In the genomic region with DNA sequence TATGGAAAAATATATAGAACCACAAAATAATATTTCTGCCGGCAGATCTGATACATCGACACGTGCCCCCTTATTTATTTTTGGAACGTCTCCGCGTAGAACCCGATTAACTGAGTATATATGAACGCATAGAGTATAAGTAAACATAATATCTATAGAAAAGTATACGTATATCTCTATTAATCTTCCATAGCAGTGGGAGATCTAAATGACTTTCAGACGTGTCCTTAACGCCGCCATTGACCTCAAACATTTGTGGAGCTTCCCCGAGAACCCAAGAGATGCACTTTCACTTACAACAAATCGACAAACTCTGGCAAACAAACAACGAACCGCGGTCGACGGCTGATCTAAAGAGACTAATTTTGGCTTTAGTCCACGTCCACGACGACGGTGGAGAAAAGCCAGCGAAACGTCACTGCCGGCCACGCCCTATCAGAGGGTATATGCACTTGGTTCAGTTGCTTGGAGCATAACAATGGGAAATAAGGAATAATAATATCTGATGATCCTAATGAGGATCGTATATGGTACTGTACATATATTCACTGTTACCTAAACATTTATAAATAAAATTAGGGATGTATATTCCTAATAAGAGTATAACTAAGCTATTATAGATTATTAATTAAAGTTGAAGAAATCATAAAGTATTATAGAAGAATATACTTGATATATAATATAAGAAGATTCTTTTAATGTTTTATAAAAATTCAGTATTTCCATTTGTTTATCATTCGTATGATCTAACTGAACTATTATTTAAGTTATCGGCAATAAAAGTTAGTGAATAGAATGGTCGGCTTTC, we compare ENCODE assay signal across 2 fruit fly cellular contexts.
TF ChIP-seq lines count a peak whose summit lies in the region.

A gene (minus strand): TSS at position 364 of the 808 bp plus-strand sequence.

TF ChIP-seq in whole organism, embryonic, 481 proteins besides CTCF, POLR2A, EP300 and RAD21 (continued from another document and continues in another):
- peak; percentile 71 for TF ChIP-seq Oli (tag; optimal IDR thresholded peaks at IDR 0.05; lab: Kevin White, UChicago)
- TF ChIP-seq pfk (GFP tag; optimal IDR thresholded peaks at IDR 0.05; lab: Kevin White, UChicago), result no peak
- no peak for TF ChIP-seq slou (GFP tag; optimal IDR thresholded peaks at IDR 0.05; lab: Kevin White, UChicago)
- no peak for TF ChIP-seq CG6654 (GFP tag; optimal IDR thresholded peaks at IDR 0.05; lab: Kevin White, UChicago)
- TF ChIP-seq CG17912 (GFP tag; optimal IDR thresholded peaks at IDR 0.05; lab: Kevin White, UChicago), result peak; percentile 41
- TF ChIP-seq CG10209 (GFP tag; optimal IDR thresholded peaks at IDR 0.05; lab: Kevin White, UChicago), result peak; percentile 63
- TF ChIP-seq CG17328 (GFP tag; IDR thresholded peaks at IDR 0.05; lab: Robert Waterston, UW), result 0 out of 2 replicates have a peak, but pooled peaks have one; percentile 13
- 0 out of 2 replicates have a peak, but pooled peaks have one; percentile 29 for TF ChIP-seq HLH3B (GFP tag; IDR thresholded peaks at IDR 0.05; lab: Robert Waterston, UW)
- no peak for TF ChIP-seq hb (GFP tag; IDR thresholded peaks at IDR 0.05; lab: Robert Waterston, UW; ENCODE audit: partially characterized antibody)
- no peak for TF ChIP-seq ash1 (GFP tag; optimal IDR thresholded peaks at IDR 0.05; lab: Kevin White, UChicago)
- no peak for TF ChIP-seq CG7987 (GFP tag; optimal IDR thresholded peaks at IDR 0.05; lab: Kevin White, UChicago)
- TF ChIP-seq MBD-R2 (GFP tag; IDR thresholded peaks at IDR 0.05; lab: Robert Waterston, UW), result no peak; the same call in 1 of the 2 replicates
- peak; percentile 45 for TF ChIP-seq lab (GFP tag; optimal IDR thresholded peaks at IDR 0.05; lab: Kevin White, UChicago)
- no peak for TF ChIP-seq CG34224 (GFP tag; IDR thresholded peaks at IDR 0.05; lab: Robert Waterston, UW; ENCODE audit: partially characterized antibody)
- TF ChIP-seq CG9609 (GFP tag; optimal IDR thresholded peaks at IDR 0.05; lab: Kevin White, UChicago), result no peak
- TF ChIP-seq CG12744 (GFP tag; optimal IDR thresholded peaks at IDR 0.05; lab: Kevin White, UChicago), result no peak
- TF ChIP-seq CG32772 (GFP tag; IDR thresholded peaks at IDR 0.05; lab: Robert Waterston, UW), result 0 out of 2 replicates have a peak, but pooled peaks have one; percentile 22
- TF ChIP-seq CG3407 (GFP tag; optimal IDR thresholded peaks at IDR 0.05; lab: Kevin White, UChicago), result peak; percentile 37
- no peak for TF ChIP-seq schlank (tag; optimal IDR thresholded peaks at IDR 0.05; lab: Kevin White, UChicago)
- no peak for TF ChIP-seq Atf3 (GFP tag; optimal IDR thresholded peaks at IDR 0.05; lab: Kevin White, UChicago)
- no peak for TF ChIP-seq Bteb2 (GFP tag; optimal IDR thresholded peaks at IDR 0.05; lab: Kevin White, UChicago)
- peak; percentile 50 to 72 for TF ChIP-seq Hr51 (GFP tag; optimal IDR thresholded peaks at IDR 0.05; lab: Kevin White, UChicago)
- TF ChIP-seq Dip2 (GFP tag; IDR thresholded peaks at IDR 0.05; lab: Robert Waterston, UW), result no peak
- no peak for TF ChIP-seq toy (GFP tag; IDR thresholded peaks at IDR 0.05; lab: Robert Waterston, UW)
- TF ChIP-seq CG33213 (GFP tag; optimal IDR thresholded peaks at IDR 0.05; lab: Kevin White, UChicago), result no peak
- peak; percentile 73 for TF ChIP-seq CG3281 (GFP tag; optimal IDR thresholded peaks at IDR 0.05; lab: Kevin White, UChicago)
- no peak for TF ChIP-seq dimm (GFP tag; IDR thresholded peaks at IDR 0.05; lab: Robert Waterston, UW)
- TF ChIP-seq CG2129 (GFP tag; IDR thresholded peaks at IDR 0.05; lab: Robert Waterston, UW; ENCODE audit: partially characterized antibody), result no peak
- no peak for TF ChIP-seq insv (GFP tag; optimal IDR thresholded peaks at IDR 0.05; lab: Kevin White, UChicago)
- TF ChIP-seq dmrt11E (tag; optimal IDR thresholded peaks at IDR 0.05; lab: Kevin White, UChicago), result peak; percentile 40
- peak; percentile 48 for TF ChIP-seq nerfin-1 (tag; optimal IDR thresholded peaks at IDR 0.05; lab: Kevin White, UChicago)
- peak; percentile 70 for TF ChIP-seq Xbp1 (GFP tag; optimal IDR thresholded peaks at IDR 0.05; lab: Kevin White, UChicago)
- no peak for TF ChIP-seq HmgD (GFP tag; optimal IDR thresholded peaks at IDR 0.05; lab: Kevin White, UChicago)
- TF ChIP-seq Six4 (GFP tag; optimal IDR thresholded peaks at IDR 0.05; lab: Kevin White, UChicago), result peak; percentile 40
- TF ChIP-seq Awh (GFP tag; IDR thresholded peaks at IDR 0.05; lab: Robert Waterston, UW), result peak; percentile 58; the same call in 1 of the 2 replicates
- TF ChIP-seq pho (GFP tag; optimal IDR thresholded peaks at IDR 0.05; lab: Kevin White, UChicago), result no peak
- no peak for TF ChIP-seq Tbp (GFP tag; optimal IDR thresholded peaks at IDR 0.05; lab: Kevin White, UChicago)
- TF ChIP-seq tio (GFP tag; optimal IDR thresholded peaks at IDR 0.05; lab: Kevin White, UChicago), result peak; percentile 74
- peak; percentile 41 for TF ChIP-seq CG4820 (GFP tag; optimal IDR thresholded peaks at IDR 0.05; lab: Kevin White, UChicago)
- no peak for TF ChIP-seq twi (tag; optimal IDR thresholded peaks at IDR 0.05; lab: Kevin White, UChicago)
- TF ChIP-seq CG11093 (GFP tag; IDR thresholded peaks at IDR 0.05; lab: Robert Waterston, UW), result no peak
- no peak for TF ChIP-seq pb (GFP tag; optimal IDR thresholded peaks at IDR 0.05; lab: Kevin White, UChicago)
- no peak for TF ChIP-seq tx (GFP tag; optimal IDR thresholded peaks at IDR 0.05; lab: Kevin White, UChicago)
- peak in 1 of 2 experiments; percentile 66 for TF ChIP-seq dpn (GFP tag; optimal IDR thresholded peaks at IDR 0.05; lab: Kevin White, UChicago)
- no peak for TF ChIP-seq CG6272 (GFP tag; IDR thresholded peaks at IDR 0.05; lab: Robert Waterston, UW)
- TF ChIP-seq Meics (GFP tag; optimal IDR thresholded peaks at IDR 0.05; lab: Kevin White, UChicago), result peak; percentile 78
- no peak for TF ChIP-seq CG31365 (tag; optimal IDR thresholded peaks at IDR 0.05; lab: Kevin White, UChicago)
- no peak for TF ChIP-seq ERR (GFP tag; optimal IDR thresholded peaks at IDR 0.05; lab: Kevin White, UChicago)
- peak; percentile 66 for TF ChIP-seq CG10267 (tag; optimal IDR thresholded peaks at IDR 0.05; lab: Kevin White, UChicago)
- TF ChIP-seq CG8388 (GFP tag; optimal IDR thresholded peaks at IDR 0.05; lab: Kevin White, UChicago), result peak; percentile 48
- TF ChIP-seq CG9817 (tag; optimal IDR thresholded peaks at IDR 0.05; lab: Kevin White, UChicago), result peak; percentile 31
- TF ChIP-seq CG7372 (GFP tag; IDR thresholded peaks at IDR 0.05; lab: Robert Waterston, UW), result no peak
- peak; percentile 41 for TF ChIP-seq gsb-n (tag; optimal IDR thresholded peaks at IDR 0.05; lab: Kevin White, UChicago)
- TF ChIP-seq peb (GFP tag; IDR thresholded peaks at IDR 0.05; lab: Robert Waterston, UW), result no peak
- no peak for TF ChIP-seq bigmax (GFP tag; optimal IDR thresholded peaks at IDR 0.05; lab: Kevin White, UChicago)
- no peak for TF ChIP-seq CG11247 (GFP tag; IDR thresholded peaks at IDR 0.05; lab: Robert Waterston, UW)
- TF ChIP-seq phol (tag; optimal IDR thresholded peaks at IDR 0.05; lab: Kevin White, UChicago), result peak; percentile 74
- TF ChIP-seq cato (GFP tag; optimal IDR thresholded peaks at IDR 0.05; lab: Kevin White, UChicago; ENCODE audit: borderline replicate concordance), result peak; percentile 1
- peak; percentile 43 for TF ChIP-seq gcm (GFP tag; optimal IDR thresholded peaks at IDR 0.05; lab: Kevin White, UChicago)
- TF ChIP-seq CG9727 (GFP tag; optimal IDR thresholded peaks at IDR 0.05; lab: Kevin White, UChicago), result peak; percentile 80

TF ChIP-seq in whole organism, prepupa, 60 proteins besides CTCF, POLR2A, EP300 and RAD21 (continued from another document):
- TF ChIP-seq net (GFP tag; optimal IDR thresholded peaks at IDR 0.05; lab: Kevin White, UChicago) (peak; percentile 76), CG6808 (GFP tag; optimal IDR thresholded peaks at IDR 0.05; lab: Kevin White, UChicago) (peak; percentile 75), ss (GFP tag; optimal IDR thresholded peaks at IDR 0.05; lab: Kevin White, UChicago) (peak; percentile 68 to 80), Blimp-1 (GFP tag; optimal IDR thresholded peaks at IDR 0.05; lab: Kevin White, UChicago) (peak; percentile 82), vri (GFP tag; optimal IDR thresholded peaks at IDR 0.05; lab: Kevin White, UChicago) (peak; percentile 32), CG34406 (GFP tag; optimal IDR thresholded peaks at IDR 0.05; lab: Kevin White, UChicago) (peak; percentile 86), svp (GFP tag; lab: Kevin White, UChicago) (peak; percentile 85), CG8632 (GFP tag; optimal IDR thresholded peaks at IDR 0.05; lab: Kevin White, UChicago) (peak; percentile 80), Ets21C (GFP tag; optimal IDR thresholded peaks at IDR 0.05; lab: Kevin White, UChicago) (no peak), CG6276 (GFP tag; optimal IDR thresholded peaks at IDR 0.05; lab: Kevin White, UChicago) (peak; percentile 84), fd85E (GFP tag; optimal IDR thresholded peaks at IDR 0.05; lab: Kevin White, UChicago) (peak; percentile 12), CG10631 (GFP tag; optimal IDR thresholded peaks at IDR 0.05; lab: Kevin White, UChicago) (peak; percentile 84), Hr38 (GFP tag; optimal IDR thresholded peaks at IDR 0.05; lab: Kevin White, UChicago) (no peak), Hr39 (GFP tag; optimal IDR thresholded peaks at IDR 0.05; lab: Kevin White, UChicago) (peak; percentile 50)
